Worm (Caenorhabditis elegans) whole organism, L1 larva: ENCODE results near the gene arl-3.

Source experiments
- C16A3.4 ChIP-seq: fragments of 150-350 bp; optimal IDR thresholded peaks from 2 replicates; lab custom pipeline; 2014; ENCODE audit warnings: missing biosample characterization, missing genetic modification characterization
- F16B12.6 ChIP-seq: fragments of 150-350 bp; optimal IDR thresholded peaks from 2 replicates; lab custom pipeline; 2014; ENCODE audit warnings: missing biosample characterization, missing genetic modification characterization
- aly-2 ChIP-seq: fragments of 150-350 bp; optimal IDR thresholded peaks from 2 replicates; lab custom pipeline; 2014; ENCODE audit warnings: missing biosample characterization, missing genetic modification characterization
- ama-1 ChIP-seq: fragments of 150-350 bp; optimal IDR thresholded peaks from 2 replicates; lab custom pipeline; 2014
- blmp-1 ChIP-seq: fragments of 150-350 bp; optimal IDR thresholded peaks from 2 replicates; lab custom pipeline; 2014; ENCODE audit warnings: missing biosample characterization, missing genetic modification characterization
- ceh-63 ChIP-seq: fragments of 200-800 bp; sonication (Bioruptor generic); optimal IDR thresholded peaks from 2 replicates; lab custom pipeline; 2018; ENCODE audit warnings: mild to moderate bottlenecking, missing genetic modification characterization, missing compliant biosample characterization
- ceh-8 ChIP-seq: fragments of 200-800 bp; sonication (Bioruptor generic); optimal IDR thresholded peaks from 2 replicates; lab custom pipeline; 2018; ENCODE audit warnings: mild to moderate bottlenecking, missing genetic modification characterization, moderate library complexity, missing compliant biosample characterization
- ceh-82 ChIP-seq, 3 experiments: fragments of 150-350 bp in 1 of 3; sonication (generic microtip) in 2 of 3; optimal IDR thresholded peaks; 2 replicates each; lab custom pipeline; 2014 to 2017; ENCODE audit warnings: missing biosample characterization in 3 of 3, missing genetic modification characterization in 3 of 3
- dpl-1 ChIP-seq, 3 experiments: fragments of 150-350 bp in 2 of 3; sonication (generic microtip) in 1 of 3; optimal IDR thresholded peaks; 2 replicates each; lab custom pipeline; 2014 to 2017; ENCODE audit warnings: missing biosample characterization in 3 of 3, missing genetic modification characterization in 3 of 3, missing genetic modification reagents in 3 of 3
- dsc-1 ChIP-seq: sonication (generic microtip); optimal IDR thresholded peaks from 2 replicates; lab custom pipeline; 2016; ENCODE audit warnings: mild to moderate bottlenecking, missing genetic modification characterization, missing compliant biosample characterization
- efl-3 ChIP-seq: fragments of 200-800 bp; sonication (Bioruptor generic); optimal IDR thresholded peaks from 2 replicates; lab custom pipeline; 2018; ENCODE audit warnings: mild to moderate bottlenecking, missing genetic modification characterization, missing compliant biosample characterization
- egl-27 ChIP-seq, 2 experiments: fragments of 150-350 bp in 1 of 2; sonication (generic microtip); optimal IDR thresholded peaks; 3 replicates each; lab custom pipeline; 2017 to 2018; ENCODE audit warnings: missing biosample characterization in 2 of 2, missing genetic modification characterization in 2 of 2, missing genetic modification reagents in 2 of 2
- elt-2 ChIP-seq: sonication (generic microtip); optimal IDR thresholded peaks from 2 replicates; lab custom pipeline; 2016; ENCODE audit warnings: missing genetic modification characterization, mild to moderate bottlenecking, inconsistent platforms, missing compliant biosample characterization, missing genetic modification reagents
- elt-3 ChIP-seq, 6 experiments: fragments of 150-350 bp in 1 of 6; sonication (generic microtip); optimal IDR thresholded peaks; 2 replicates each; lab custom pipeline; 2017 to 2018; ENCODE audit warnings: missing biosample characterization in 6 of 6, missing genetic modification characterization in 6 of 6, inconsistent platforms in 1 of 6
- fkh-10 ChIP-seq: sonication (generic microtip); optimal IDR thresholded peaks from 2 replicates; lab custom pipeline; 2017; ENCODE audit warnings: missing biosample characterization, missing genetic modification reagents, missing genetic modification characterization
- fkh-8 ChIP-seq: sonication (generic microtip); optimal IDR thresholded peaks from 2 replicates; lab custom pipeline; 2016; ENCODE audit warnings: mild to moderate bottlenecking, missing genetic modification characterization, missing compliant biosample characterization
- grh-1 ChIP-seq: fragments of 200-800 bp; sonication (Bioruptor generic); IDR thresholded peaks from 2 replicates; pipeline ENCODE4 v1.3.6; 2022; ENCODE audit warnings: missing genetic modification reagents, missing genetic modification characterization, missing compliant biosample characterization
- hlh-4 ChIP-seq: sonication (generic microtip); optimal IDR thresholded peaks from 2 replicates; lab custom pipeline; 2016; ENCODE audit warnings: mild to moderate bottlenecking, missing genetic modification characterization, missing compliant biosample characterization
- isw-1 ChIP-seq: fragments of 200-800 bp; sonication (Bioruptor generic); IDR thresholded peaks from 2 replicates; pipeline ENCODE4 v1.3.6; 2022; ENCODE audit warnings: missing genetic modification characterization, missing compliant biosample characterization
- lin-14 ChIP-seq: fragments of 200-800 bp; sonication (Bioruptor generic); optimal IDR thresholded peaks from 2 replicates; lab custom pipeline; 2018; ENCODE audit warnings: mild to moderate bottlenecking, missing genetic modification characterization, moderate library complexity, missing compliant biosample characterization
- lin-35 ChIP-seq, 2 experiments: fragments of 150-350 bp; optimal IDR thresholded peaks; 2 replicates each; lab custom pipeline; 2014; ENCODE audit warnings: missing biosample characterization in 2 of 2, missing genetic modification characterization in 2 of 2, missing genetic modification reagents in 2 of 2
- lin-39 ChIP-seq: fragments of 150-350 bp; optimal IDR thresholded peaks from 2 replicates; lab custom pipeline; 2014; ENCODE audit warnings: missing biosample characterization, missing genetic modification reagents, missing genetic modification characterization
- lsy-2 ChIP-seq, 2 experiments: fragments of 150-350 bp; optimal IDR thresholded peaks; 2 replicates each; lab custom pipeline; 2014; ENCODE audit warnings: missing biosample characterization in 2 of 2, missing genetic modification characterization in 2 of 2
- mab-9 ChIP-seq: fragments of 200-800 bp; sonication (Bioruptor generic); IDR thresholded peaks from 2 replicates; pipeline ENCODE4 v1.3.6; 2022; ENCODE audit warnings: missing genetic modification reagents, missing genetic modification characterization, missing compliant biosample characterization
- mdl-1 ChIP-seq, 2 experiments: fragments of 150-350 bp; optimal IDR thresholded peaks; 2 replicates each; lab custom pipeline; 2014 to 2017; ENCODE audit warnings: missing biosample characterization in 2 of 2, missing genetic modification characterization in 2 of 2, inconsistent platforms in 1 of 2
- mep-1 ChIP-seq: fragments of 150-350 bp; optimal IDR thresholded peaks from 2 replicates; lab custom pipeline; 2014; ENCODE audit warnings: missing biosample characterization, missing genetic modification characterization
- nhr-11 ChIP-seq: fragments of 150-350 bp; optimal IDR thresholded peaks from 2 replicates; lab custom pipeline; 2014; ENCODE audit warnings: missing biosample characterization, missing genetic modification characterization
- nhr-19 ChIP-seq: fragments of 200-800 bp; sonication (Bioruptor generic); conservative IDR thresholded peaks from 2 replicates; pipeline ENCODE4 v1.3.6; 2022; ENCODE audit warnings: missing genetic modification characterization, missing compliant biosample characterization
- nhr-20 ChIP-seq: sonication (generic microtip); optimal IDR thresholded peaks from 2 replicates; lab custom pipeline; 2016; ENCODE audit warnings: mild to moderate bottlenecking, missing genetic modification characterization, missing compliant biosample characterization
- nhr-237 ChIP-seq: fragments of 150-350 bp; optimal IDR thresholded peaks from 2 replicates; lab custom pipeline; 2014; ENCODE audit warnings: missing biosample characterization, missing genetic modification characterization
- nhr-71 ChIP-seq: sonication (generic microtip); optimal IDR thresholded peaks from 2 replicates; lab custom pipeline; 2016; ENCODE audit warnings: mild to moderate bottlenecking, missing genetic modification characterization, moderate library complexity, missing compliant biosample characterization
- nhr-85 ChIP-seq: sonication (generic microtip); peaks from one replicate; lab custom pipeline; 2016; ENCODE audit warnings: missing genetic modification characterization, inconsistent platforms, missing compliant biosample characterization
- nhr-90 ChIP-seq: sonication (generic microtip); optimal IDR thresholded peaks from 2 replicates; lab custom pipeline; 2016; ENCODE audit warnings: mild to moderate bottlenecking, missing genetic modification characterization, missing compliant biosample characterization; ENCODE audit not compliant: poor library complexity
- pag-3 ChIP-seq: sonication (generic microtip); optimal IDR thresholded peaks from 2 replicates; lab custom pipeline; 2017; ENCODE audit warnings: missing genetic modification characterization, mild to moderate bottlenecking, missing compliant biosample characterization, antibody characterized with exemption, borderline replicate concordance; ENCODE audit not compliant: insufficient read depth
- snpc-4 ChIP-seq: fragments of 150-350 bp; optimal IDR thresholded peaks from 2 replicates; lab custom pipeline; 2014; ENCODE audit warnings: missing biosample characterization, missing genetic modification characterization
- snu-23 ChIP-seq: sonication (generic microtip); optimal IDR thresholded peaks from 2 replicates; lab custom pipeline; 2016; ENCODE audit warnings: missing genetic modification characterization, missing compliant biosample characterization
- sox-4 ChIP-seq: sonication (generic microtip); optimal IDR thresholded peaks from 2 replicates; lab custom pipeline; 2016; ENCODE audit warnings: missing genetic modification characterization, missing compliant biosample characterization
- sup-37 ChIP-seq: fragments of 200-800 bp; sonication (Bioruptor generic); optimal IDR thresholded peaks from 2 replicates; lab custom pipeline; 2018; ENCODE audit warnings: mild to moderate bottlenecking, missing genetic modification characterization, missing compliant biosample characterization
- tbx-2 ChIP-seq: sonication (generic microtip); optimal IDR thresholded peaks from 2 replicates; lab custom pipeline; 2016; ENCODE audit warnings: missing genetic modification characterization, missing compliant biosample characterization
- tlp-1 ChIP-seq: fragments of 150-350 bp; optimal IDR thresholded peaks from 2 replicates; lab custom pipeline; 2014; ENCODE audit warnings: missing biosample characterization, missing genetic modification characterization
- vab-15 ChIP-seq: sonication (generic microtip); optimal IDR thresholded peaks from 2 replicates; lab custom pipeline; 2017; ENCODE audit warnings: missing genotype, mild to moderate bottlenecking, missing genetic modification characterization, missing compliant biosample characterization
- zip-4 ChIP-seq: fragments of 200-800 bp; sonication (Bioruptor generic); optimal IDR thresholded peaks from 2 replicates; lab custom pipeline; 2018; ENCODE audit warnings: mild to moderate bottlenecking, missing genetic modification characterization, moderate library complexity, missing compliant biosample characterization

arl-3 gene

ce11 chrII:14598367-14598766 lies 7.9 kb upstream of the arl-3 start (continued):
- peak in 1 of 2 experiments; percentile 10 for TF ChIP-seq egl-27 (tag; optimal IDR thresholded peaks at IDR 0.05; lab: Kevin White, UChicago)
- TF ChIP-seq nhr-19 (GFP tag; lab: Robert Waterston, UW) = peak; percentile 83
- peak; percentile 52 for TF ChIP-seq tbx-2 (tag; lab: Kevin White, UChicago)
- no peak for TF ChIP-seq blmp-1 (tag; lab: Kevin White, UChicago)
- peak; percentile 66 for TF ChIP-seq nhr-90 (tag; lab: Kevin White, UChicago)
- peak; percentile 59 for TF ChIP-seq dsc-1 (tag; lab: Kevin White, UChicago)
- TF ChIP-seq mdl-1 (tag; optimal IDR thresholded peaks at IDR 0.05; lab: Kevin White, UChicago) = peak in 1 of 2 experiments; percentile 89
- TF ChIP-seq grh-1 (GFP tag; lab: Robert Waterston, UW) = no peak
- TF ChIP-seq fkh-8 (tag; lab: Kevin White, UChicago) = peak; percentile 73
- TF ChIP-seq lin-35 (GFP tag; optimal IDR thresholded peaks at IDR 0.05; lab: Kevin White, UChicago) = peak; percentile 56 to 80
- TF ChIP-seq C16A3.4 = peak; percentile 19
- no peak; the same call in 1 of the 2 replicates for TF ChIP-seq isw-1 (GFP tag; lab: Robert Waterston, UW)
- TF ChIP-seq zip-4 (GFP tag; lab: Kevin White, UChicago) = no peak

- TF ChIP-seq lin-14 (GFP tag; lab: Kevin White, UChicago) (no peak), mep-1 (tag; lab: Kevin White, UChicago) (peak; percentile 6)
These were observed 6.9 kb upstream of the arl-3 start for ce11 chrII:14599284-14599862.

DNA sequence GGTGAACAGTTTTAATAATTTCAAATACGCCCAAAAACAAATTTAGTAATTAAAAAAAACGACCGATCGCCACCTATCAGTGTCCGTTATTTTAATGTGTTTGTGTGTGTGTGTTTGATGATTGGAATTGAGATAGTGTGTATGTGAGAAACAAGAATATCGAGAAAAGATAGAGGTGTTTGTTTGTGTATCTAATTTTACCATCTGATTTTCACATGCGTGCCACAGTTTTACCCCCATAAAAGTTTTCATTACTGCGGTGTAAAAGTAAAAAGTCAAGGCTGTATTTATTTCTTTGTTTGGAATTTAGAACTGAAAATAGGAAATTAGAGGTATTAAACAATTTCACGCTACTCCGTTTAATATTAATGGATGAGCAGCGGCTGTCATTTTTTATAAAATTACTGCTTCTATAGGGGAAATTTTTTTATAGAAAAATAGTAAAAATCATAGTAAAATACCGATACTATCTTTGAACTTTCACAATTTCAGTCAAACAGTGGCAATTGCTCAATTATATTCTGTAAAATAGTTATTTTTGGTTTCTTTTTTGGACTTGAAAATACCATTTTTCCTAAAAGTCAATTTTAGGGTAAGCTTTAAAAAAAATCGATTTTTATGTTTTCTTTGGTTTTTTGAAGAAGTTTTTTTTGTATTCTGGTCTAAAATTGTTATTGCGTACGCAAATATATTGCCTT lies 6.2 kb upstream of the arl-3 start:
- TF ChIP-seq nhr-19 (GFP tag; lab: Robert Waterston, UW) = peak; percentile 31
- peak; percentile 61 for TF ChIP-seq nhr-20 (tag; lab: Kevin White, UChicago)
- TF ChIP-seq lsy-2 (tag; optimal IDR thresholded peaks at IDR 0.05; lab: Kevin White, UChicago) = peak in 1 of 2 experiments; percentile 10
- no peak for TF ChIP-seq pag-3
- TF ChIP-seq ceh-63 (GFP tag; lab: Kevin White, UChicago) = no peak
- TF ChIP-seq tlp-1 (tag; lab: Kevin White, UChicago) = no peak
- peak; percentile 0 for TF ChIP-seq sup-37
- peak; percentile 7 for TF ChIP-seq elt-2 (tag; lab: Kevin White, UChicago)
- no peak for TF ChIP-seq ceh-8 (GFP tag; lab: Kevin White, UChicago)
- peak; percentile 31 for TF ChIP-seq mep-1 (tag; lab: Kevin White, UChicago)
- no peak for TF ChIP-seq nhr-237 (tag; lab: Kevin White, UChicago)
- TF ChIP-seq egl-27 (tag; optimal IDR thresholded peaks at IDR 0.05; lab: Kevin White, UChicago) = no peak
- no peak for TF ChIP-seq F16B12.6 (tag; lab: Kevin White, UChicago)
- TF ChIP-seq lin-14 (GFP tag; lab: Kevin White, UChicago) = peak; percentile 69
- no peak for TF ChIP-seq vab-15
- TF ChIP-seq ceh-82 (tag; optimal IDR thresholded peaks at IDR 0.05; lab: Kevin White, UChicago) = no peak
- peak; percentile 18 for TF ChIP-seq C16A3.4
- peak; percentile 41 for TF ChIP-seq nhr-71 (tag; lab: Kevin White, UChicago)
- TF ChIP-seq lin-35 (GFP tag; optimal IDR thresholded peaks at IDR 0.05; lab: Kevin White, UChicago) = peak in 1 of 2 experiments; percentile 45
- TF ChIP-seq aly-2 = no peak
- peak; percentile 22 for TF ChIP-seq ama-1 (lab: Kevin White, UChicago)
- no peak for TF ChIP-seq sox-4
- TF ChIP-seq efl-3 (GFP tag; lab: Kevin White, UChicago) = no peak
- TF ChIP-seq nhr-90 (tag; lab: Kevin White, UChicago) = peak; percentile 48
- TF ChIP-seq snu-23 (GFP tag; lab: Kevin White, UChicago) = peak; percentile 59
- no peak for TF ChIP-seq nhr-11 (tag; lab: Kevin White, UChicago)
- peak; percentile 92 for TF ChIP-seq nhr-85 (tag; lab: Kevin White, UChicago)
- TF ChIP-seq hlh-4 (tag; lab: Kevin White, UChicago) = no peak
- TF ChIP-seq snpc-4 (tag; lab: Kevin White, UChicago) = no peak
- no peak for TF ChIP-seq lin-39 (tag; lab: Kevin White, UChicago)
- TF ChIP-seq dpl-1 (GFP tag; optimal IDR thresholded peaks at IDR 0.05; lab: Kevin White, UChicago) = no peak
- no peak for TF ChIP-seq mab-9
- TF ChIP-seq grh-1 (GFP tag; lab: Robert Waterston, UW) = no peak
- peak; percentile 46 for TF ChIP-seq blmp-1 (tag; lab: Kevin White, UChicago)
- no peak for TF ChIP-seq fkh-10 (GFP tag; lab: Kevin White, UChicago)
- TF ChIP-seq mdl-1 (tag; optimal IDR thresholded peaks at IDR 0.05; lab: Kevin White, UChicago) = no peak
- peak in 4 of 6 experiments; percentile 33 to 54 (median 39) for TF ChIP-seq elt-3 (tag; optimal IDR thresholded peaks at IDR 0.05; lab: Kevin White, UChicago)
